Fruit fly (Drosophila melanogaster) whole organism, wandering third instar larva: Measurements from ENCODE around the gene CG14995.

Experiments
- CG32264 ChIP-seq: fragments of 200-800 bp; sonication (Bioruptor generic); optimal IDR thresholded peaks from 2 replicates; lab custom pipeline; 2016; ENCODE audit warnings: missing biosample characterization, missing genetic modification characterization
- CG9705 ChIP-seq: fragments of 200-800 bp; sonication (Bioruptor generic); optimal IDR thresholded peaks from 2 replicates; lab custom pipeline; 2018; ENCODE audit warnings: missing biosample characterization, mild to moderate bottlenecking, missing genetic modification characterization
- CrebA ChIP-seq: fragments of 200-800 bp; sonication (Bioruptor generic); optimal IDR thresholded peaks from 2 replicates; lab custom pipeline; 2016; ENCODE audit warnings: missing biosample characterization, mild to moderate bottlenecking, missing genetic modification characterization, borderline replicate concordance
- Dfd ChIP-seq: fragments of >200 bp; optimal IDR thresholded peaks from 2 replicates; lab custom pipeline; 2017; ENCODE audit warnings: missing biosample characterization, missing genetic modification characterization
- Dif ChIP-seq: fragments of 200-275, 200-300 bp; sonication (Bioruptor generic); optimal IDR thresholded peaks from 2 replicates; lab custom pipeline; 2018; ENCODE audit warnings: missing biosample characterization, missing genetic modification characterization; ENCODE audit not compliant: partially characterized antibody
- Hnf4 ChIP-seq: fragments of 200-800 bp; sonication (Bioruptor generic); optimal IDR thresholded peaks from 2 replicates; lab custom pipeline; 2016; ENCODE audit warnings: missing biosample characterization, mild to moderate bottlenecking, missing genetic modification characterization
- Jra ChIP-seq: sonication (Bioruptor generic); optimal IDR thresholded peaks from 2 replicates; lab custom pipeline; 2016; ENCODE audit warnings: missing biosample characterization, missing genetic modification characterization
- Myc ChIP-seq: fragments of >200 bp; optimal IDR thresholded peaks from 2 replicates; lab custom pipeline; 2017
- N ChIP-seq: fragments of >200 bp; optimal IDR thresholded peaks from 2 replicates; lab custom pipeline; 2018; ENCODE audit warnings: missing biosample characterization, missing external identifiers, missing genetic modification characterization
- OdsH ChIP-seq: fragments of 200-800 bp; sonication (Bioruptor generic); optimal IDR thresholded peaks from 2 replicates; lab custom pipeline; 2016; ENCODE audit warnings: missing biosample characterization, mild to moderate bottlenecking, missing genetic modification characterization
- Rel ChIP-seq, 2 experiments: fragments of 200-800 bp; sonication (Bioruptor generic) in 1 of 2; optimal IDR thresholded peaks; 2 replicates in 1 of 2; 3 replicates in 1 of 2; lab custom pipeline; 2016 to 2019; ENCODE audit warnings: mild to moderate bottlenecking in 2 of 2, missing biosample characterization in 2 of 2, missing genetic modification characterization in 2 of 2, moderate library complexity in 1 of 2
- Sp1 ChIP-seq: fragments of 200-800 bp; sonication (Bioruptor generic); optimal IDR thresholded peaks from 3 replicates; lab custom pipeline; 2019; ENCODE audit warnings: missing biosample characterization, mild to moderate bottlenecking, missing genetic modification characterization, moderate library complexity
- br ChIP-seq: fragments of 200-800 bp; sonication (Bioruptor generic); optimal IDR thresholded peaks from 2 replicates; lab custom pipeline; 2016; ENCODE audit warnings: missing biosample characterization, missing genetic modification characterization
- brk ChIP-seq: fragments of 200-800 bp; sonication (Bioruptor generic); optimal IDR thresholded peaks from 2 replicates; lab custom pipeline; 2016; ENCODE audit warnings: missing biosample characterization, mild to moderate bottlenecking, missing genetic modification characterization
- dl ChIP-seq, 2 experiments: fragments of 175-275, 200-275 bp in 1 of 2; fragments of 200-275 bp in 1 of 2; sonication (Bioruptor generic); optimal IDR thresholded peaks; lab custom pipeline; 2018; ENCODE audit warnings: mild to moderate bottlenecking in 2 of 2, missing biosample characterization in 2 of 2, missing genetic modification characterization in 2 of 2, moderate library complexity in 2 of 2; ENCODE audit not compliant: partially characterized antibody in 2 of 2, insufficient read depth in 1 of 2
- dsf ChIP-seq: sonication (Bioruptor generic); optimal IDR thresholded peaks from 2 replicates; lab custom pipeline; 2016; ENCODE audit warnings: missing biosample characterization, missing genetic modification characterization, borderline replicate concordance
- ey ChIP-seq: fragments of 200-800 bp; sonication (Bioruptor generic); optimal IDR thresholded peaks from 2 replicates; lab custom pipeline; 2016; ENCODE audit warnings: missing biosample characterization, missing genetic modification characterization
- foxo ChIP-seq, 2 experiments: fragments of 200-800 bp; sonication (Bioruptor generic); optimal IDR thresholded peaks; 2 replicates in 1 of 2; 3 replicates in 1 of 2; lab custom pipeline; 2016 to 2017; ENCODE audit warnings: missing biosample characterization in 2 of 2, missing genetic modification characterization in 2 of 2
- fru ChIP-seq: fragments of 200-800 bp; sonication (Bioruptor generic); optimal IDR thresholded peaks from 3 replicates; lab custom pipeline; 2016; ENCODE audit warnings: missing biosample characterization, mild to moderate bottlenecking, missing genetic modification characterization
- h ChIP-seq: fragments of 200-800 bp; sonication (Bioruptor generic); optimal IDR thresholded peaks from 3 replicates; lab custom pipeline; 2016; ENCODE audit warnings: missing biosample characterization, mild to moderate bottlenecking, missing genetic modification characterization
- jim ChIP-seq: fragments of 175-275, 200-325 bp; sonication (Bioruptor generic); optimal IDR thresholded peaks from 2 replicates; lab custom pipeline; 2016; ENCODE audit warnings: missing biosample characterization, mild to moderate bottlenecking, missing genetic modification characterization
- lola ChIP-seq: fragments of >200 bp; optimal IDR thresholded peaks from 2 replicates; lab custom pipeline; 2017; ENCODE audit warnings: missing biosample characterization, missing genetic modification characterization
- pan ChIP-seq: fragments of >200 bp; optimal IDR thresholded peaks from 2 replicates; lab custom pipeline; 2017
- psq ChIP-seq: fragments of 200-800 bp; sonication (Bioruptor generic); optimal IDR thresholded peaks from 3 replicates; lab custom pipeline; 2017; ENCODE audit warnings: missing biosample characterization, mild to moderate bottlenecking, missing genetic modification characterization, moderate library complexity
- rgr ChIP-seq: fragments of 200-800 bp; sonication (Bioruptor generic); optimal IDR thresholded peaks from 3 replicates; lab custom pipeline; 2016; ENCODE audit warnings: missing biosample characterization, mild to moderate bottlenecking, missing genetic modification characterization
- sage ChIP-seq: fragments of 200-800 bp; sonication (Bioruptor generic); optimal IDR thresholded peaks from 2 replicates; lab custom pipeline; 2016; ENCODE audit warnings: missing biosample characterization, mild to moderate bottlenecking, missing genetic modification characterization
- tai ChIP-seq: sonication (Bioruptor generic); optimal IDR thresholded peaks from 2 replicates; lab custom pipeline; 2016; ENCODE audit warnings: missing biosample characterization, missing genetic modification characterization
- usp ChIP-seq: fragments of >200 bp; optimal IDR thresholded peaks from 2 replicates; lab custom pipeline; 2017; ENCODE audit warnings: missing biosample characterization, missing genetic modification characterization
- woc ChIP-seq: sonication (Bioruptor generic); optimal IDR thresholded peaks from 2 replicates; lab custom pipeline; 2016; ENCODE audit warnings: missing biosample characterization, mild to moderate bottlenecking, missing genetic modification characterization

CG14995 gene

dm6 chr3L:4070221-4070995, 32.6 kb downstream of the CG14995 start (continued):
- TF ChIP-seq OdsH (peak; percentile 98), Rel (GFP tag; optimal IDR thresholded peaks at IDR 0.05; lab: Kevin White, UChicago) (peak; percentile 91), Rel (tag; optimal IDR thresholded peaks at IDR 0.05; lab: Kevin White, UChicago) (peak; percentile 81), foxo (GFP tag; optimal IDR thresholded peaks at IDR 0.05; lab: Kevin White, UChicago) (peak; percentile 95 to 99)

DNA sequence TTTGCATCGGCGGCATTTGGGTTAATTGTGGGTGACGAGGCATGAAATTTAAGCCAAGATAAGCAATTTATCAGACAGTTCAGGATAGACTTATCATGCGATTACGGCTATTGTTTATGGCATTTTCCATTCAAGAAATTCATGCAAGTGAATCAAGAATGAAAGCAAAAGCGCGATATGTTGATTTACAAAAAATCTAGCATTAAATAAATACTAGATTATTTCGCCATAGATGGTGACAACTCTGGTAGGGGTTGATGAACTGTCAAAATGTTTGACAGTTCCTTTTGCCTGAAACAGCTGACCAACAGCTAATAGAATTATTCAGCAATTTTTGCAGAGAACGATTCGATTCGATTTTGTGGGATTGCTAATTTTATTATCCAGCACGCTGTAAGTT, 34.0 kb downstream of the CG14995 start, which contains the start of gene CG32259:
CG32259 (plus strand) TSS at position 301 of the 400 bp plus-strand sequence.
- TF ChIP-seq Dif (GFP tag; lab: Kevin White, UChicago) (no peak), Hnf4 (no peak), Sp1 (GFP tag; lab: Kevin White, UChicago) (no peak), tai (GFP tag; lab: Kevin White, UChicago) (no peak), ey (no peak), Rel (GFP tag; optimal IDR thresholded peaks at IDR 0.05; lab: Kevin White, UChicago) (no peak), Rel (tag; optimal IDR thresholded peaks at IDR 0.05; lab: Kevin White, UChicago) (no peak), CG9705 (GFP tag; lab: Kevin White, UChicago) (no peak), Jra (no peak), N (GFP tag; lab: Kevin White, UChicago) (no peak), foxo (GFP tag; optimal IDR thresholded peaks at IDR 0.05; lab: Kevin White, UChicago) (no peak), sage (GFP tag; lab: Kevin White, UChicago) (no peak), h (no peak), fru (no peak), dl (GFP tag; optimal IDR thresholded peaks at IDR 0.05; lab: Kevin White, UChicago; ENCODE audit: insufficient read depth in 1 of 2, partially characterized antibody in 2 of 2) (no peak), dsf (no peak)

DNA sequence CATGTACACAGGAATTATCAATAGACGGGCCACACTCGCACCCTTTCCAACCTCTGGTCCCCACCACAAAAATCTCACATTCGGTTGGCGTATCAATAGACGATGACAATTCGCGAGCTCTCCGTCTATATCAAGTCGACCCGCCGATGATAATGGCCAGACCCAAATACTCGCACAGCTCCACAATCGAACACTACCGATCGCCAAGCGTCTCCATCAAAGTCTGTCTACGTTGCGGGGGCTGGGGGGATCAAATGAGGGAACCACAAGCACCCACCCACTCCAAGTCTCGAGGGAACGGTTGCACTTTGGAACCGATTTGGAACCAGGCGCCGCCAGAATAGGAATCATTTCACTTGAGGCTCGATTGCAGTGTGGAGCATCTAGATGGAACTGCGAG, 34.7 kb downstream of the CG14995 start:
- no peak for TF ChIP-seq Rel (GFP tag; optimal IDR thresholded peaks at IDR 0.05; lab: Kevin White, UChicago)
- peak; percentile 81 for TF ChIP-seq Rel (tag; optimal IDR thresholded peaks at IDR 0.05; lab: Kevin White, UChicago)
- no peak for TF ChIP-seq foxo (GFP tag; optimal IDR thresholded peaks at IDR 0.05; lab: Kevin White, UChicago)
- TF ChIP-seq dl (GFP tag; optimal IDR thresholded peaks at IDR 0.05; lab: Kevin White, UChicago; ENCODE audit: insufficient read depth in 1 of 2, partially characterized antibody in 2 of 2) = no peak
- no peak for TF ChIP-seq CrebA
- no peak for TF ChIP-seq usp (GFP tag; lab: Kevin White, UChicago)
- no peak for TF ChIP-seq lola
- TF ChIP-seq h = peak; percentile 20
- TF ChIP-seq Sp1 (GFP tag; lab: Kevin White, UChicago) = no peak
- TF ChIP-seq CG32264 = no peak
- no peak for TF ChIP-seq Dif (GFP tag; lab: Kevin White, UChicago)
- no peak for TF ChIP-seq brk
- no peak for TF ChIP-seq jim (GFP tag; lab: Kevin White, UChicago)
- TF ChIP-seq fru = no peak
- TF ChIP-seq sage (GFP tag; lab: Kevin White, UChicago) = no peak
- no peak for TF ChIP-seq woc (GFP tag; lab: Kevin White, UChicago)
- TF ChIP-seq Hnf4 = peak; percentile 83
- TF ChIP-seq Dfd (GFP tag; lab: Kevin White, UChicago) = no peak
- TF ChIP-seq psq (GFP tag; lab: Kevin White, UChicago) = no peak

- TF ChIP-seq Dfd (GFP tag; lab: Kevin White, UChicago) (no peak), Myc (lab: Kevin White, UChicago) (peak; percentile 35)
Measured at dm6 chr3L:4061921-4062474, 41.1 kb downstream of the CG14995 start, which contains the start of gene dib. Gene dib, plus strand, starts transcription at chr3L:4062292.

- TF ChIP-seq pan (no peak), rgr (GFP tag; lab: Kevin White, UChicago) (peak; percentile 37), Myc (lab: Kevin White, UChicago) (no peak), br (GFP tag; lab: Kevin White, UChicago) (no peak), fru (peak; percentile 14), sage (GFP tag; lab: Kevin White, UChicago) (no peak)
- TF ChIP-seq, all 38 proteins: peak for 2
Measured at dm6 chr3L:4059293-4059820, 43.7 kb downstream of the CG14995 start, which contains the start of gene Ugt305A1. Gene Ugt305A1, plus strand, starts transcription at chr3L:4059770.
